Fruit fly (Drosophila melanogaster): Measurements from ENCODE around the gene CG8086.

Gene CG8086

DNA sequence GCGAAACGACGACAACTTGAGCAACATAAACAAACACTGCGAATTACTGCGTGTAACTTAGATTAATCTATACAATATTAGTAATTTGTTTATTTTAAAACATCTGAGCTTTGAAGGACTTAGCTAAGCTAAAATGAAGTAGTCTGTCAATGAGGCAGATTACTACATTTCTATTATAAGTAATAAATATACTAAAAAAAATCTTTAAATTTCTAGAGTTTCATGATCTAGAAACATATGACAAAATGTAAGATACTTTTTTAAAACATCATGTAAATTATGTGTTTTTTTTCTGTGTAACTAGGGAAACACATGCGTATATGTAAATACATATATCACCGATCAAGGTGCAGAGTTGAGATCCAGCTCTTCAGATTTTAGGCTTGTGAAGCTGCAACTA lies 8.8 kb upstream of the CG8086 start (continued):
- TF ChIP-seq sr (GFP tag; IDR thresholded peaks at IDR 0.05) (no peak), CG32532 (GFP tag; IDR thresholded peaks at IDR 0.05) (peak; percentile 11; the same call in 1 of the 2 replicates), Lim3 (GFP tag; IDR thresholded peaks at IDR 0.05) (peak; percentile 54; the same call in 1 of the 2 replicates), CG12391 (tag; optimal IDR thresholded peaks at IDR 0.05) (peak; percentile 73), gem (tag; optimal IDR thresholded peaks at IDR 0.05) (peak; percentile 86), unpg (GFP tag; optimal IDR thresholded peaks at IDR 0.05) (peak; percentile 62), Stat92E (GFP tag; optimal IDR thresholded peaks at IDR 0.05) (no peak), CG12236 (GFP tag; optimal IDR thresholded peaks at IDR 0.05) (no peak), CrebB (tag; optimal IDR thresholded peaks at IDR 0.05) (no peak), ATbp (GFP tag; optimal IDR thresholded peaks at IDR 0.05) (peak; percentile 66), CG6854 (GFP tag; optimal IDR thresholded peaks at IDR 0.05) (peak; percentile 14), Trl (optimal IDR thresholded peaks at IDR 0.05) (no peak), Trl (GFP tag; optimal IDR thresholded peaks at IDR 0.05) (no peak), klu (GFP tag; IDR thresholded peaks at IDR 0.05) (0 out of 2 replicates have a peak, but pooled peaks have one; percentile 25), CG2678 (tag; optimal IDR thresholded peaks at IDR 0.05) (peak; percentile 85), onecut (GFP tag; IDR thresholded peaks at IDR 0.05) (peak; percentile 47), CG14014 (GFP tag; IDR thresholded peaks at IDR 0.05) (0 out of 2 replicates have a peak, but pooled peaks have one; percentile 27), Oli (tag; optimal IDR thresholded peaks at IDR 0.05) (peak; percentile 70), CG13424 (tag; optimal IDR thresholded peaks at IDR 0.05) (peak; percentile 85), CG4854 (GFP tag; optimal IDR thresholded peaks at IDR 0.05) (no peak), so (GFP tag; IDR thresholded peaks at IDR 0.05) (peak; percentile 77; the same call in 2 of the 3 replicates), Atf6 (GFP tag; IDR thresholded peaks at IDR 0.05) (peak; percentile 36; the same call in 1 of the 2 replicates), dmrt99B (tag; optimal IDR thresholded peaks at IDR 0.05) (peak; percentile 88), az2 (GFP tag; optimal IDR thresholded peaks at IDR 0.05) (peak; percentile 11), CG6683 (GFP tag; optimal IDR thresholded peaks at IDR 0.05) (no peak), gcm (GFP tag; optimal IDR thresholded peaks at IDR 0.05) (peak; percentile 71), bsh (GFP tag; optimal IDR thresholded peaks at IDR 0.05) (peak; percentile 43 to 65), CG9727 (GFP tag; optimal IDR thresholded peaks at IDR 0.05) (peak; percentile 35), CG6254 (GFP tag; optimal IDR thresholded peaks at IDR 0.05) (peak; percentile 24), Dp (GFP tag; optimal IDR thresholded peaks at IDR 0.05) (no peak), CG9817 (tag; optimal IDR thresholded peaks at IDR 0.05) (peak; percentile 7), nom (GFP tag; optimal IDR thresholded peaks at IDR 0.05) (peak; percentile 62), Bteb2 (GFP tag; optimal IDR thresholded peaks at IDR 0.05) (no peak), CG6765 (GFP tag; optimal IDR thresholded peaks at IDR 0.05) (peak; percentile 31), tin (GFP tag; optimal IDR thresholded peaks at IDR 0.05) (peak; percentile 9), Usf (GFP tag; optimal IDR thresholded peaks at IDR 0.05) (no peak), CG17328 (GFP tag; IDR thresholded peaks at IDR 0.05) (0 out of 2 replicates have a peak, but pooled peaks have one; percentile 23), sug (tag; optimal IDR thresholded peaks at IDR 0.05) (peak; percentile 11), trem (tag; optimal IDR thresholded peaks at IDR 0.05) (peak; percentile 10), CG11560 (tag; IDR thresholded peaks at IDR 0.05) (no peak), Tbp (GFP tag; optimal IDR thresholded peaks at IDR 0.05) (no peak), CG3847 (GFP tag; IDR thresholded peaks at IDR 0.05) (peak; percentile 37; the same call in 1 of the 2 replicates), CG1792 (GFP tag; optimal IDR thresholded peaks at IDR 0.05) (no peak), zen2 (GFP tag; IDR thresholded peaks at IDR 0.05; ENCODE audit: partially characterized antibody) (no peak), CG34422 (GFP tag; IDR thresholded peaks at IDR 0.05) (0 out of 3 replicates have a peak, but pooled peaks have one; percentile 34), Neu2 (GFP tag; optimal IDR thresholded peaks at IDR 0.05; ENCODE audit: borderline replicate concordance) (no peak), CG11247 (GFP tag; IDR thresholded peaks at IDR 0.05) (no peak), Abd-B (GFP tag; optimal IDR thresholded peaks at IDR 0.05) (peak; percentile 41), sisA (GFP tag; IDR thresholded peaks at IDR 0.05) (peak; percentile 42), slbo (GFP tag; IDR thresholded peaks at IDR 0.05) (peak; percentile 44; the same call in 1 of the 2 replicates)

Measured in whole organism, embryonic.